Worm (Caenorhabditis elegans) whole organism, L1 larva: Measurements from ENCODE around the gene faah-6.

Source experiments
- C04F5.9 ChIP-seq: sonication (generic microtip); optimal IDR thresholded peaks from 2 replicates; lab custom pipeline; 2016; ENCODE audit warnings: missing genetic modification characterization, missing compliant biosample characterization
- ama-1 ChIP-seq: fragments of 150-350 bp; optimal IDR thresholded peaks from 2 replicates; lab custom pipeline; 2014
- ceh-88 ChIP-seq: fragments of 200-800 bp; sonication (Bioruptor generic); IDR thresholded peaks from 2 replicates; pipeline ENCODE4 v1.3.6; 2022; ENCODE audit warnings: missing genetic modification characterization, missing compliant biosample characterization
- efl-1 ChIP-seq, 4 experiments: fragments of 150-350 bp; optimal IDR thresholded peaks in 3 of 4; peaks in 1 of 4; 1 replicate in 1 of 4; 2 replicates in 3 of 4; lab custom pipeline; 2014; ENCODE audit warnings: missing biosample characterization in 2 of 4, missing genetic modification characterization in 2 of 4, missing genetic modification reagents in 2 of 4
- grh-1 ChIP-seq: fragments of 200-800 bp; sonication (Bioruptor generic); IDR thresholded peaks from 2 replicates; pipeline ENCODE4 v1.3.6; 2022; ENCODE audit warnings: missing genetic modification reagents, missing genetic modification characterization, missing compliant biosample characterization
- lin-15B ChIP-seq: fragments of 150-350 bp; sonication (generic microtip); optimal IDR thresholded peaks from 3 replicates; lab custom pipeline; 2014; ENCODE audit warnings: missing biosample characterization, missing genetic modification characterization
- nhr-11 ChIP-seq: fragments of 150-350 bp; optimal IDR thresholded peaks from 2 replicates; lab custom pipeline; 2014; ENCODE audit warnings: missing biosample characterization, missing genetic modification characterization
- nhr-28 ChIP-seq: fragments of 150-350 bp; optimal IDR thresholded peaks from 2 replicates; lab custom pipeline; 2014; ENCODE audit warnings: missing biosample characterization, missing genetic modification characterization
- pqm-1 ChIP-seq: sonication (generic microtip); optimal IDR thresholded peaks from 3 replicates; lab custom pipeline; 2017; ENCODE audit warnings: missing biosample characterization, missing genetic modification characterization
- ztf-4 ChIP-seq: fragments of 150-350 bp; optimal IDR thresholded peaks from 2 replicates; lab custom pipeline; 2014; ENCODE audit warnings: missing biosample characterization, missing genetic modification characterization

DNA sequence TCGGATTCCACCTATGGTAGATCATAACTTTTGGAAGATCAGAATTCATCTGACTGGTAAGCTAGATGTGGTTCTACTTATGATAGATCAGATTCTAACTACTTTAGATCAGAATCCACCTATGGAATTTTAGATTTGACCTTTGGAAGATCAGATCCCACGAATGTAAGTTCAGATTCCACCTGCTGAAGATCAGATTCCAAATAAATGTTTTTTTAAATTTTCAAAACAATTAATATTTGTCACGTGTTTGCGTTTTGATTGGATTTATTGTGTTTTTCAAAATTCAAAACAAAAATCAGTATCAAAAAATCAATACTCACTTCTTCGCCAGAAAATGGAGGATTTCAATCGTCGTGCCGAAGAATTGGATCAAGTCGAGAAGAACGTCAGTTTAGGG, 48.3 kb downstream of the faah-6 start, which contains the start of gene Y41C4A.7:
- TF ChIP-seq ztf-4 (tag; lab: Kevin White, UChicago) (no peak), pqm-1 (tag; lab: Kevin White, UChicago) (no peak), ama-1 (lab: Kevin White, UChicago) (no peak), lin-15B (no peak), nhr-28 (no peak), efl-1 (optimal IDR thresholded peaks at IDR 0.05; lab: Kevin White, UChicago) (no peak), efl-1 (GFP tag; optimal IDR thresholded peaks at IDR 0.05 in 1 of 2; lab: Kevin White, UChicago) (no peak), grh-1 (GFP tag; lab: Robert Waterston, UW) (no peak), nhr-11 (tag; lab: Kevin White, UChicago) (no peak), C04F5.9 (tag; lab: Kevin White, UChicago) (no peak), ceh-88 (GFP tag; lab: Robert Waterston, UW) (no peak)
